Worm (Caenorhabditis elegans) whole organism, L1 larva: ENCODE data around the gene eif-3.G.
A peak's percentile ranks its signal among the peaks of the same experiment; 100 is the strongest.

Experiments used
- C16A3.4 ChIP-seq: fragments of 150-350 bp; optimal IDR thresholded peaks from 2 replicates; lab custom pipeline; 2014; ENCODE audit warnings: missing biosample characterization, missing genetic modification characterization
- C34B4.2 ChIP-seq: sonication (generic microtip); optimal IDR thresholded peaks from 2 replicates; lab custom pipeline; 2017; ENCODE audit warnings: mild to moderate bottlenecking, missing genetic modification characterization, missing compliant biosample characterization
- Y116A8C.19 ChIP-seq: sonication (generic microtip); optimal IDR thresholded peaks from 2 replicates; lab custom pipeline; 2016; ENCODE audit warnings: missing compliant biosample characterization, missing genetic modification characterization, borderline replicate concordance
- ama-1 ChIP-seq: fragments of 150-350 bp; optimal IDR thresholded peaks from 2 replicates; lab custom pipeline; 2014
- ceh-8 ChIP-seq: fragments of 200-800 bp; sonication (Bioruptor generic); optimal IDR thresholded peaks from 2 replicates; lab custom pipeline; 2018; ENCODE audit warnings: mild to moderate bottlenecking, missing genetic modification characterization, moderate library complexity, missing compliant biosample characterization
- ceh-82 ChIP-seq, 3 experiments: fragments of 150-350 bp in 1 of 3; sonication (generic microtip) in 2 of 3; optimal IDR thresholded peaks; 2 replicates each; lab custom pipeline; 2014 to 2017; ENCODE audit warnings: missing biosample characterization in 3 of 3, missing genetic modification characterization in 3 of 3
- ceh-90 ChIP-seq: sonication (generic microtip); optimal IDR thresholded peaks from 2 replicates; lab custom pipeline; 2016; ENCODE audit warnings: missing genetic modification characterization, missing compliant biosample characterization
- ces-1 ChIP-seq: fragments of 150-350 bp; optimal IDR thresholded peaks from 2 replicates; lab custom pipeline; 2014; ENCODE audit warnings: missing biosample characterization, missing genetic modification reagents, missing genetic modification characterization
- dpl-1 ChIP-seq, 3 experiments: fragments of 150-350 bp in 2 of 3; sonication (generic microtip) in 1 of 3; optimal IDR thresholded peaks; 2 replicates each; lab custom pipeline; 2014 to 2017; ENCODE audit warnings: missing biosample characterization in 3 of 3, missing genetic modification characterization in 3 of 3, missing genetic modification reagents in 3 of 3
- dsc-1 ChIP-seq: sonication (generic microtip); optimal IDR thresholded peaks from 2 replicates; lab custom pipeline; 2016; ENCODE audit warnings: mild to moderate bottlenecking, missing genetic modification characterization, missing compliant biosample characterization
- efl-1 ChIP-seq, 4 experiments: fragments of 150-350 bp; optimal IDR thresholded peaks in 3 of 4; peaks in 1 of 4; 1 replicate in 1 of 4; 2 replicates in 3 of 4; lab custom pipeline; 2014; ENCODE audit warnings: missing biosample characterization in 2 of 4, missing genetic modification characterization in 2 of 4, missing genetic modification reagents in 2 of 4
- efl-3 ChIP-seq: fragments of 200-800 bp; sonication (Bioruptor generic); optimal IDR thresholded peaks from 2 replicates; lab custom pipeline; 2018; ENCODE audit warnings: mild to moderate bottlenecking, missing genetic modification characterization, missing compliant biosample characterization
- egl-13 ChIP-seq: sonication (generic microtip); optimal IDR thresholded peaks from 2 replicates; lab custom pipeline; 2016; ENCODE audit warnings: missing genotype, missing genetic modification reagents, missing genetic modification characterization, missing compliant biosample characterization
- elt-2 ChIP-seq: sonication (generic microtip); optimal IDR thresholded peaks from 2 replicates; lab custom pipeline; 2016; ENCODE audit warnings: missing genetic modification characterization, mild to moderate bottlenecking, inconsistent platforms, missing compliant biosample characterization, missing genetic modification reagents
- elt-3 ChIP-seq, 6 experiments: fragments of 150-350 bp in 1 of 6; sonication (generic microtip); optimal IDR thresholded peaks; 2 replicates each; lab custom pipeline; 2017 to 2018; ENCODE audit warnings: missing biosample characterization in 6 of 6, missing genetic modification characterization in 6 of 6, inconsistent platforms in 1 of 6
- ets-5 ChIP-seq: fragments of 200-800 bp; sonication (Bioruptor generic); IDR thresholded peaks from 2 replicates; pipeline ENCODE4 v1.3.6; 2022; ENCODE audit warnings: missing genetic modification characterization, missing compliant biosample characterization
- fkh-10 ChIP-seq: sonication (generic microtip); optimal IDR thresholded peaks from 2 replicates; lab custom pipeline; 2017; ENCODE audit warnings: missing biosample characterization, missing genetic modification reagents, missing genetic modification characterization
- fkh-4 ChIP-seq: sonication (generic microtip); optimal IDR thresholded peaks from 2 replicates; lab custom pipeline; 2016; ENCODE audit warnings: missing compliant biosample characterization, missing genetic modification characterization, borderline replicate concordance
- fos-1 ChIP-seq: fragments of 150-350 bp; optimal IDR thresholded peaks from 2 replicates; lab custom pipeline; 2014; ENCODE audit warnings: missing biosample characterization, missing genetic modification characterization
- irx-1 ChIP-seq: sonication (generic microtip); optimal IDR thresholded peaks from 2 replicates; lab custom pipeline; 2016; ENCODE audit warnings: missing genetic modification characterization, missing compliant biosample characterization
- jun-1 ChIP-seq: fragments of 150-350 bp; optimal IDR thresholded peaks from 2 replicates; lab custom pipeline; 2014; ENCODE audit warnings: missing biosample characterization, missing genetic modification reagents, missing genetic modification characterization
- lin-15B ChIP-seq: fragments of 150-350 bp; sonication (generic microtip); optimal IDR thresholded peaks from 3 replicates; lab custom pipeline; 2014; ENCODE audit warnings: missing biosample characterization, missing genetic modification characterization
- lin-35 ChIP-seq, 2 experiments: fragments of 150-350 bp; optimal IDR thresholded peaks; 2 replicates each; lab custom pipeline; 2014; ENCODE audit warnings: missing biosample characterization in 2 of 2, missing genetic modification characterization in 2 of 2, missing genetic modification reagents in 2 of 2
- mdl-1 ChIP-seq, 2 experiments: fragments of 150-350 bp; optimal IDR thresholded peaks; 2 replicates each; lab custom pipeline; 2014 to 2017; ENCODE audit warnings: missing biosample characterization in 2 of 2, missing genetic modification characterization in 2 of 2, inconsistent platforms in 1 of 2
- mef-2 ChIP-seq: fragments of 150-350 bp; optimal IDR thresholded peaks from 2 replicates; lab custom pipeline; 2014; ENCODE audit warnings: missing biosample characterization, missing genetic modification characterization
- mep-1 ChIP-seq: fragments of 150-350 bp; optimal IDR thresholded peaks from 2 replicates; lab custom pipeline; 2014; ENCODE audit warnings: missing biosample characterization, missing genetic modification characterization
- nhr-11 ChIP-seq: fragments of 150-350 bp; optimal IDR thresholded peaks from 2 replicates; lab custom pipeline; 2014; ENCODE audit warnings: missing biosample characterization, missing genetic modification characterization
- nhr-12 ChIP-seq: sonication (generic microtip); optimal IDR thresholded peaks from 2 replicates; lab custom pipeline; 2017; ENCODE audit warnings: missing biosample characterization, missing genetic modification characterization
- nhr-237 ChIP-seq: fragments of 150-350 bp; optimal IDR thresholded peaks from 2 replicates; lab custom pipeline; 2014; ENCODE audit warnings: missing biosample characterization, missing genetic modification characterization
- nhr-28 ChIP-seq: fragments of 150-350 bp; optimal IDR thresholded peaks from 2 replicates; lab custom pipeline; 2014; ENCODE audit warnings: missing biosample characterization, missing genetic modification characterization
- nhr-77 ChIP-seq: fragments of 150-350 bp; optimal IDR thresholded peaks from 2 replicates; lab custom pipeline; 2014; ENCODE audit warnings: missing biosample characterization, missing genetic modification characterization
- nhr-90 ChIP-seq: sonication (generic microtip); optimal IDR thresholded peaks from 2 replicates; lab custom pipeline; 2016; ENCODE audit warnings: mild to moderate bottlenecking, missing genetic modification characterization, missing compliant biosample characterization; ENCODE audit not compliant: poor library complexity
- pax-3 ChIP-seq: fragments of 200-800 bp; sonication (Bioruptor generic); optimal IDR thresholded peaks from 2 replicates; lab custom pipeline; 2018; ENCODE audit warnings: mild to moderate bottlenecking, missing genetic modification characterization, moderate library complexity, missing compliant biosample characterization
- pqm-1 ChIP-seq: sonication (generic microtip); optimal IDR thresholded peaks from 3 replicates; lab custom pipeline; 2017; ENCODE audit warnings: missing biosample characterization, missing genetic modification characterization
- skn-1 ChIP-seq: fragments of 150-350 bp; optimal IDR thresholded peaks from 2 replicates; lab custom pipeline; 2014; ENCODE audit warnings: missing biosample characterization, missing genetic modification characterization
- snpc-4 ChIP-seq: fragments of 150-350 bp; optimal IDR thresholded peaks from 2 replicates; lab custom pipeline; 2014; ENCODE audit warnings: missing biosample characterization, missing genetic modification characterization
- snu-23 ChIP-seq: sonication (generic microtip); optimal IDR thresholded peaks from 2 replicates; lab custom pipeline; 2016; ENCODE audit warnings: missing genetic modification characterization, missing compliant biosample characterization
- sox-4 ChIP-seq: sonication (generic microtip); optimal IDR thresholded peaks from 2 replicates; lab custom pipeline; 2016; ENCODE audit warnings: missing genetic modification characterization, missing compliant biosample characterization
- sup-37 ChIP-seq: fragments of 200-800 bp; sonication (Bioruptor generic); optimal IDR thresholded peaks from 2 replicates; lab custom pipeline; 2018; ENCODE audit warnings: mild to moderate bottlenecking, missing genetic modification characterization, missing compliant biosample characterization
- tlp-1 ChIP-seq: fragments of 150-350 bp; optimal IDR thresholded peaks from 2 replicates; lab custom pipeline; 2014; ENCODE audit warnings: missing biosample characterization, missing genetic modification characterization
- unc-130 ChIP-seq: fragments of 150-350 bp; optimal IDR thresholded peaks from 2 replicates; lab custom pipeline; 2017; ENCODE audit warnings: missing biosample characterization, missing genetic modification characterization, inconsistent platforms
- unc-30 ChIP-seq: sonication (generic microtip); optimal IDR thresholded peaks from 2 replicates; lab custom pipeline; 2017; ENCODE audit warnings: missing biosample characterization, missing genetic modification characterization
- unc-62 ChIP-seq: fragments of 150-350 bp; optimal IDR thresholded peaks from 2 replicates; lab custom pipeline; 2014; ENCODE audit warnings: missing biosample characterization, missing genetic modification reagents, missing genetic modification characterization
- vab-15 ChIP-seq: sonication (generic microtip); optimal IDR thresholded peaks from 2 replicates; lab custom pipeline; 2017; ENCODE audit warnings: missing genotype, mild to moderate bottlenecking, missing genetic modification characterization, missing compliant biosample characterization
- xbp-1 ChIP-seq: sonication (generic microtip); optimal IDR thresholded peaks from 2 replicates; lab custom pipeline; 2016; ENCODE audit warnings: missing genetic modification characterization, missing compliant biosample characterization
- zag-1 ChIP-seq: fragments of 150-350 bp; optimal IDR thresholded peaks from 2 replicates; lab custom pipeline; 2014; ENCODE audit warnings: missing biosample characterization, missing genetic modification characterization

Gene eif-3.G

DNA sequence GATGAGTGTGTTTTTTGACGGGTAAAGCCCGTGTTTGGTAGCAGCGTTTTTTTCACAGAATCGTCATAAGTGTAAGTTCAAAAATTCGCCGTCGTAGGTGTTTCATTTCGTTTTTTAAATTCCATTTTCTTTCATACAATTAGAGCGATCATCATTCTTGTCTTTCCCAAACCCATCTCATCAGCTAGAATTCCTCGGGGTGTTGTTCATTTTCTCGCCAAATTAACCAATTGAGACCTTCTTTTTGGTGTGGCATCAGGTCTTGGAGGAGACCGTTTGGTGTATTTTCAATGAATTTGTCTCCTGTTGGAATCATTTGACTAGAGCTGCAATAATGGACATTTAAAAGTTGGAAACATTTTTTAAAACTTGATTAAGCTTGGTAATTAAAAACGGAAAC lies 30.3 kb downstream of the eif-3.G start:
- TF ChIP-seq elt-2 (tag; lab: Kevin White, UChicago) (no peak), sox-4 (tag; lab: Kevin White, UChicago) (no peak), jun-1 (tag; lab: Kevin White, UChicago) (no peak), C34B4.2 (tag; lab: Kevin White, UChicago) (no peak), nhr-90 (tag; lab: Kevin White, UChicago) (no peak), nhr-237 (tag; lab: Kevin White, UChicago) (no peak), sup-37 (GFP tag; lab: Kevin White, UChicago) (no peak), fkh-10 (GFP tag; lab: Kevin White, UChicago) (no peak), lin-15B (no peak), snpc-4 (tag; lab: Kevin White, UChicago) (no peak), unc-30 (tag; lab: Kevin White, UChicago) (no peak), nhr-12 (tag; lab: Kevin White, UChicago) (no peak), tlp-1 (tag; lab: Kevin White, UChicago) (no peak), zag-1 (no peak), dsc-1 (tag; lab: Kevin White, UChicago) (no peak), ces-1 (GFP tag; lab: Kevin White, UChicago) (no peak), unc-130 (tag; lab: Kevin White, UChicago) (no peak)

DNA sequence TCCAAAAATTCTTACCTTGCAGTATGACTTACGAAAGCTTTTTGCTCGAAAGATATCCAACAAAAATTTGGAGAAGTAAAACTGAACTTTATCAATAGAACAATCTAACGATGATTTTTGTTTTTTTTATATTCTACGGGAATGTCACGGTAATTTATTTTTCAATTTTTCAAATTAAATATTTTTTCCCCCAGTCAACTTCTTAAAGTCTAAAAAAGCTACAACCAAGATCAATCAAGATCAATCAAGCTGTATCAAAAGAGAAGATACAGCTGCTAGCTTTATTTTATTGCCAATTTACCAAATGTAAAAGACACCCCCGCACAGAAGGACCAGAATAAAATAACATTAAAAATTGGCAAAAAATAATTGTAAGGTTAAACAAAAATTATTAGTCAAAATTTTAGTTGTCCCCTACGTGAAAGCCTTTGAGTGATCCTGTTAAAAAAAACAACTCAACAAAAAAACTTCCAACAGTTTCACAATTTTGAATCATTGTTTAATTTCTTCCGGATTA lies 32.8 kb downstream of the eif-3.G start, which contains the start of the genes M05D6.1 and M05D6.3:
Gene M05D6.1 (minus strand): TSS at position 101 of the 517 bp plus-strand sequence.
Gene M05D6.3 (plus strand): TSS at position 467 of the 517 bp plus-strand sequence.
- TF ChIP-seq nhr-12 (tag; lab: Kevin White, UChicago) (no peak), egl-13 (no peak), nhr-28 (tag; lab: Kevin White, UChicago) (no peak), skn-1 (tag; lab: Kevin White, UChicago) (no peak), ceh-90 (tag; lab: Kevin White, UChicago) (no peak), nhr-77 (tag; lab: Kevin White, UChicago) (no peak), zag-1 (no peak), lin-35 (GFP tag; optimal IDR thresholded peaks at IDR 0.05; lab: Kevin White, UChicago) (no peak), Y116A8C.19 (no peak), elt-3 (tag; optimal IDR thresholded peaks at IDR 0.05; lab: Kevin White, UChicago) (no peak), dpl-1 (GFP tag; optimal IDR thresholded peaks at IDR 0.05; lab: Kevin White, UChicago) (no peak), fkh-4 (tag; lab: Kevin White, UChicago) (no peak), mdl-1 (tag; optimal IDR thresholded peaks at IDR 0.05; lab: Kevin White, UChicago) (no peak), unc-62 (GFP tag; lab: Kevin White, UChicago) (no peak), ets-5 (GFP tag; lab: Robert Waterston, UW) (no peak), fkh-10 (GFP tag; lab: Kevin White, UChicago) (no peak), fos-1 (tag; lab: Kevin White, UChicago) (no peak)

DNA sequence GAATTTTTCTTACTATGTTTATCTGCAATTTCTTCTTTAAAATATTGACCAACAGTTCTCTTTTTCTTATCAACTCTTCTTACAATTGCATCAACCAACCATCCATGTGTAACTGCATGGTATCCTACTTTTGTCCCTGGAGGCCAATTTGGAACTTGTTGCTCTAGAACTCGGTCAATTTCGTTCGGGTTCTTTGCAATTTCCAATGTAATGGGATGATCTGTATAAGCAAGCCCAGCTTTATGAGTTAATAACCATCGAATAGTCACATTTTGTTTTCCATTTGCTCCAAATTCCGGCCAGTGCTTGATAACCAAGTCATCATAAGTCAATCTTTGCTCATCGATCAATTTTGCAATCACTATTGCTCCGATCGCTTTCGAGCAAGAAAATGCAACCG lies 36.8 kb downstream of the eif-3.G start:
- no peak for TF ChIP-seq efl-1 (optimal IDR thresholded peaks at IDR 0.05; lab: Kevin White, UChicago)
- peak in 1 of 2 experiments; percentile 77 for TF ChIP-seq efl-1 (GFP tag; optimal IDR thresholded peaks at IDR 0.05 in 1 of 2; lab: Kevin White, UChicago)
- TF ChIP-seq ceh-8, result no peak
- TF ChIP-seq ceh-82 (tag; optimal IDR thresholded peaks at IDR 0.05; lab: Kevin White, UChicago), result no peak
- TF ChIP-seq C16A3.4, result no peak
- TF ChIP-seq vab-15, result no peak
- TF ChIP-seq snu-23 (GFP tag; lab: Kevin White, UChicago), result no peak
- TF ChIP-seq mep-1, result no peak
- TF ChIP-seq jun-1 (tag; lab: Kevin White, UChicago), result no peak
- peak; percentile 30 for TF ChIP-seq ama-1
- no peak for TF ChIP-seq mef-2 (tag; lab: Kevin White, UChicago)
- no peak for TF ChIP-seq xbp-1
- TF ChIP-seq irx-1 (tag; lab: Kevin White, UChicago), result no peak
- TF ChIP-seq snpc-4 (tag; lab: Kevin White, UChicago), result no peak
- TF ChIP-seq nhr-11 (tag; lab: Kevin White, UChicago), result no peak
- TF ChIP-seq efl-3 (GFP tag; lab: Kevin White, UChicago), result no peak
- TF ChIP-seq pqm-1 (tag; lab: Kevin White, UChicago), result no peak
- TF ChIP-seq pax-3 (tag; lab: Kevin White, UChicago), result no peak
- no peak for TF ChIP-seq sup-37 (GFP tag; lab: Kevin White, UChicago)
- TF ChIP-seq nhr-28 (tag; lab: Kevin White, UChicago), result no peak
- TF ChIP-seq elt-3 (tag; optimal IDR thresholded peaks at IDR 0.05; lab: Kevin White, UChicago), result peak in 1 of 6 experiments; percentile 2
- no peak for TF ChIP-seq mdl-1 (tag; optimal IDR thresholded peaks at IDR 0.05; lab: Kevin White, UChicago)
